Fruit fly (Drosophila melanogaster): ENCODE measurements around the gene lft.

The lft gene

DNA sequence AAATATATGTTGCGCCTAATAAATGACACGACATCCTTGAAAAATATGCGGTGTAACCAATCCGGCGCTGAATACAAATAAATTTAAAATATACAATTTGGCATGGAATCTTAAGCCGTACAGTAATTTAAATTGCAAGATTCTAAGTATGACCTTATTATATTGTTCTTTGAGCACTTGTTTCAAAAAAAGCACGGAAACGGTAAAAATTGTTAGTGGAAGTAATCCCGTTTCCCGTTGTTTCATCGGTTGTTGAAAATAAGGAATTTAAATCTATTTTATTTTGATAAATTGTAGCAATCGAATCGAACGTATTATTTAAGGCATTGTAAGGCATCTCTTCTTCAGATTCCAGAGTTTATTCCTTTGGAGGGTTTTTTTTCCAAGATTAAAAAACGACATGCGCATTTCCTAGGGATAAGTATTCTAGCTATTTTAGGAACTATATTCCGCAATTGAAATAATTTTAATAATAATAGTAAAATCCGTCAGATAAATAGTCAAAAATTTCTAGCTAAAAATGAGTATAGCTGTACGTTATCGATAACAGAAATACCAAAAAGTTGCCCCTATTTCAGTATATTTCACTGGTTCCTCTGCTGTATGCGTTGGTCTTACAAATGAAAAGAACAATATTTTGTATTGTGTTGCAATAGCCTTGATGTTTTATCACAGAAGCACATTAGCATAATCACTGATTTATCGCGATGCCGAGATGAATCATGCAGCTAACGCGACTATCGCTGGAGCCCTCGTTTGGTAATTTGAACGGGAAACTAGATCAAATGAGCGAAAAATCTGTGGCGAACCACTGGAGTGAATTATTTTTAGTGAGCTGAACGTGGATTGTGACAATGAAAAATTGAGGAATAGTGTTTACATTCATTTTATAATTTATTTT lies 30.9 kb upstream of the lft start, which contains the start of gene GATAd (continued):
- TF ChIP-seq tna (GFP tag; IDR thresholded peaks at IDR 0.05; ENCODE audit: partially characterized antibody) (no peak), Antp (GFP tag; optimal IDR thresholded peaks at IDR 0.05) (no peak), CG2875 (GFP tag; optimal IDR thresholded peaks at IDR 0.05) (no peak), Hr78 (GFP tag; optimal IDR thresholded peaks at IDR 0.05) (no peak), Pdp1 (GFP tag; optimal IDR thresholded peaks at IDR 0.05) (peak in 1 of 2 experiments; percentile 2), da (GFP tag; optimal IDR thresholded peaks at IDR 0.05) (no peak), chif (GFP tag; optimal IDR thresholded peaks at IDR 0.05) (no peak), btn (GFP tag; optimal IDR thresholded peaks at IDR 0.05) (no peak), CG12071 (GFP tag; optimal IDR thresholded peaks at IDR 0.05) (no peak), kni (GFP tag; optimal IDR thresholded peaks at IDR 0.05) (peak; percentile 99), ATbp (GFP tag; optimal IDR thresholded peaks at IDR 0.05) (no peak), gce (GFP tag; IDR thresholded peaks at IDR 0.05) (no peak), CG6791 (GFP tag; IDR thresholded peaks at IDR 0.05; ENCODE audit: partially characterized antibody) (no peak), sqz (GFP tag; optimal IDR thresholded peaks at IDR 0.05) (no peak), CG9727 (GFP tag; optimal IDR thresholded peaks at IDR 0.05) (no peak), Usf (GFP tag; optimal IDR thresholded peaks at IDR 0.05) (no peak), dimm (GFP tag; IDR thresholded peaks at IDR 0.05) (no peak), tin (GFP tag; optimal IDR thresholded peaks at IDR 0.05) (no peak), Hmr (GFP tag; optimal IDR thresholded peaks at IDR 0.05) (no peak), dati (GFP tag; IDR thresholded peaks at IDR 0.05) (no peak), Hr3 (GFP tag; optimal IDR thresholded peaks at IDR 0.05) (peak; percentile 12), Deaf1 (tag; optimal IDR thresholded peaks at IDR 0.05) (no peak), CG15073 (GFP tag; optimal IDR thresholded peaks at IDR 0.05) (no peak), peb (GFP tag; IDR thresholded peaks at IDR 0.05) (no peak), CG6683 (GFP tag; optimal IDR thresholded peaks at IDR 0.05) (no peak), CG4730 (GFP tag; IDR thresholded peaks at IDR 0.05) (no peak), bbx (GFP tag; IDR thresholded peaks at IDR 0.05; ENCODE audit: partially characterized antibody) (0 out of 2 replicates have a peak, but pooled peaks have one; percentile 16), Blimp-1 (GFP tag; optimal IDR thresholded peaks at IDR 0.05) (no peak), Lhr (GFP tag; optimal IDR thresholded peaks at IDR 0.05) (no peak), CG7839 (tag; optimal IDR thresholded peaks at IDR 0.05) (no peak), pan (optimal IDR thresholded peaks at IDR 0.05) (no peak), pan (GFP tag; optimal IDR thresholded peaks at IDR 0.05 in 1 of 2, IDR thresholded peaks at IDR 0.05 in 1 of 2) (no peak), CG10274 (GFP tag; optimal IDR thresholded peaks at IDR 0.05) (no peak), ERR (GFP tag; optimal IDR thresholded peaks at IDR 0.05) (no peak), sima (GFP tag; optimal IDR thresholded peaks at IDR 0.05) (no peak), stwl (tag; optimal IDR thresholded peaks at IDR 0.05) (peak; percentile 34), br (optimal IDR thresholded peaks at IDR 0.05) (no peak), CG13624 (GFP tag; optimal IDR thresholded peaks at IDR 0.05) (no peak), Rx (GFP tag; IDR thresholded peaks at IDR 0.05) (no peak), Max (GFP tag; optimal IDR thresholded peaks at IDR 0.05) (no peak), p53 (GFP tag; optimal IDR thresholded peaks at IDR 0.05) (no peak), D19A (tag; optimal IDR thresholded peaks at IDR 0.05) (peak; percentile 2), HLH3B (GFP tag; IDR thresholded peaks at IDR 0.05) (no peak), CG10543 (GFP tag; optimal IDR thresholded peaks at IDR 0.05) (peak; percentile 19), CG2889 (GFP tag; IDR thresholded peaks at IDR 0.05) (no peak), slou (GFP tag; optimal IDR thresholded peaks at IDR 0.05) (no peak), H2.0 (GFP tag; IDR thresholded peaks at IDR 0.05) (no peak), Dfd (GFP tag; optimal IDR thresholded peaks at IDR 0.05) (no peak), hb (GFP tag; IDR thresholded peaks at IDR 0.05; ENCODE audit: partially characterized antibody) (no peak)

All from whole organism, embryonic.